Fruit fly (Drosophila melanogaster) whole organism, embryonic: ENCODE data around the gene Utx.

Source experiments
- Asciz ChIP-seq: fragments of 200-800 bp; sonication (Bioruptor generic); optimal IDR thresholded peaks from 2 replicates; lab custom pipeline; 2017; ENCODE audit warnings: missing biosample characterization, mild to moderate bottlenecking, missing genetic modification characterization, missing genetic modification reagents
- Bdp1 ChIP-seq: fragments of 200-800 bp; sonication (Bioruptor generic); optimal IDR thresholded peaks from 3 replicates; lab custom pipeline; 2016; ENCODE audit warnings: missing biosample characterization, missing genetic modification characterization
- CG10209 ChIP-seq: fragments of 200-800 bp; sonication (Bioruptor generic); optimal IDR thresholded peaks from 3 replicates; lab custom pipeline; 2017; ENCODE audit warnings: missing biosample characterization, mild to moderate bottlenecking, missing genetic modification characterization, missing genetic modification reagents
- CG10274 ChIP-seq: fragments of 200-800 bp; sonication (Bioruptor generic); optimal IDR thresholded peaks from 3 replicates; lab custom pipeline; 2017; ENCODE audit warnings: missing biosample characterization, mild to moderate bottlenecking, missing genetic modification characterization
- CG12391 ChIP-seq: fragments of 200-800 bp; sonication (Bioruptor generic); optimal IDR thresholded peaks from 3 replicates; lab custom pipeline; 2018; ENCODE audit warnings: missing biosample characterization, mild to moderate bottlenecking, missing genetic modification characterization, moderate library complexity
- CG14050 ChIP-seq: fragments of 200-800 bp; sonication (Bioruptor generic); IDR thresholded peaks from 3 replicates; pipeline ENCODE4 v1.3.6; 2022; ENCODE audit warnings: missing biosample characterization, missing genetic modification characterization
- CG14965 ChIP-seq: fragments of 200-800 bp; sonication (Bioruptor generic); optimal IDR thresholded peaks from 2 replicates; lab custom pipeline; 2016; ENCODE audit warnings: missing biosample characterization, missing genetic modification characterization, borderline replicate concordance
- CG15011 ChIP-seq: fragments of 200-800 bp; sonication (Bioruptor generic); optimal IDR thresholded peaks from 3 replicates; lab custom pipeline; 2018; ENCODE audit warnings: missing biosample characterization, mild to moderate bottlenecking, missing genetic modification characterization
- CG17361 ChIP-seq: fragments of 200-800 bp; sonication (Bioruptor generic); IDR thresholded peaks from 3 replicates; pipeline ENCODE4 v1.3.6; 2022; ENCODE audit warnings: missing biosample characterization, missing genetic modification characterization
- CG17829 ChIP-seq: fragments of 200-800 bp; optimal IDR thresholded peaks from 2 replicates; lab custom pipeline; 2019; ENCODE audit warnings: missing biosample characterization, mild to moderate bottlenecking, missing genetic modification characterization, moderate library complexity
- CG2129 ChIP-seq: fragments of 200-800 bp; sonication (Bioruptor generic); IDR thresholded peaks from 2 replicates; pipeline ENCODE4 v1.3.6; 2022; ENCODE audit warnings: missing biosample characterization, missing genetic modification characterization; ENCODE audit not compliant: partially characterized antibody
- CG31365 ChIP-seq: fragments of 200-800 bp; sonication (Bioruptor generic); optimal IDR thresholded peaks from 2 replicates; lab custom pipeline; 2018; ENCODE audit warnings: missing biosample characterization, mild to moderate bottlenecking, missing genetic modification characterization
- CG3163 ChIP-seq: fragments of 200-800 bp; sonication (Bioruptor generic); optimal IDR thresholded peaks from 3 replicates; lab custom pipeline; 2016; ENCODE audit warnings: missing biosample characterization, missing genetic modification characterization
- CG32767 ChIP-seq: fragments of 200-800 bp; sonication (Bioruptor generic); IDR thresholded peaks from 2 replicates; pipeline ENCODE4 v1.3.6; 2022; ENCODE audit warnings: missing biosample characterization, missing genetic modification characterization
- CG3995 ChIP-seq: fragments of 200-800 bp; sonication (Bioruptor generic); optimal IDR thresholded peaks from 3 replicates; lab custom pipeline; 2016; ENCODE audit warnings: missing biosample characterization, missing genetic modification characterization
- CG43689 ChIP-seq: fragments of 200-800 bp; sonication (Bioruptor generic); IDR thresholded peaks from 2 replicates; pipeline ENCODE4 v1.3.6; 2022; ENCODE audit warnings: missing biosample characterization, missing genetic modification characterization
- CG7745 ChIP-seq: fragments of 200-800 bp; sonication (Bioruptor generic); optimal IDR thresholded peaks from 2 replicates; lab custom pipeline; 2018; ENCODE audit warnings: missing biosample characterization, mild to moderate bottlenecking, missing genetic modification characterization, moderate library complexity
- CG7839 ChIP-seq: fragments of 200-800 bp; sonication (Bioruptor generic); optimal IDR thresholded peaks from 3 replicates; lab custom pipeline; 2018; ENCODE audit warnings: missing biosample characterization, mild to moderate bottlenecking, missing genetic modification characterization, moderate library complexity
- CG8089 ChIP-seq: fragments of 200-800 bp; sonication (Bioruptor generic); optimal IDR thresholded peaks from 3 replicates; lab custom pipeline; 2016; ENCODE audit warnings: missing biosample characterization, missing genetic modification characterization
- CG9727 ChIP-seq: fragments of 200-800 bp; sonication (Bioruptor generic); optimal IDR thresholded peaks from 3 replicates; lab custom pipeline; 2017; ENCODE audit warnings: missing biosample characterization, mild to moderate bottlenecking, missing genetic modification characterization
- Chrac-16 ChIP-seq: fragments of 200-800 bp; sonication (Bioruptor generic); optimal IDR thresholded peaks from 3 replicates; lab custom pipeline; 2016; ENCODE audit warnings: missing biosample characterization, missing genetic modification characterization
- Dfd ChIP-seq, 2 experiments: fragments of >200 bp; optimal IDR thresholded peaks; 2 replicates each; lab custom pipeline; 2017; ENCODE audit warnings: missing biosample characterization in 2 of 2, missing genetic modification characterization in 2 of 2
- Dip3 ChIP-seq: fragments of 200-800 bp; sonication (Bioruptor generic); optimal IDR thresholded peaks from 3 replicates; lab custom pipeline; 2016; ENCODE audit warnings: missing biosample characterization, missing genetic modification characterization
- Doc3 ChIP-seq: fragments of 200-800 bp; sonication (Bioruptor generic); IDR thresholded peaks from 3 replicates; pipeline ENCODE4 v1.3.6; 2022; ENCODE audit warnings: missing biosample characterization, missing genetic modification characterization; ENCODE audit not compliant: partially characterized antibody
- E2f1 ChIP-seq: fragments of 200-800 bp; sonication (Bioruptor generic); IDR thresholded peaks from 2 replicates; pipeline ENCODE4 v1.3.6; 2022; ENCODE audit warnings: missing biosample characterization, missing genetic modification characterization
- HLH54F ChIP-seq: fragments of 200-800 bp; sonication (Bioruptor generic); optimal IDR thresholded peaks from 3 replicates; lab custom pipeline; 2016; ENCODE audit warnings: missing biosample characterization, missing genetic modification characterization
- Mrtf ChIP-seq: fragments of 200-800 bp; sonication (Bioruptor generic); IDR thresholded peaks from 3 replicates; pipeline ENCODE4 v1.3.6; 2022; ENCODE audit warnings: missing biosample characterization, missing genetic modification characterization
- Oaz ChIP-seq: fragments of 200-800 bp; sonication (Bioruptor generic); IDR thresholded peaks from 2 replicates; pipeline ENCODE4 v1.3.6; 2022; ENCODE audit warnings: missing biosample characterization, missing genetic modification characterization
- Scr ChIP-seq: fragments of 200-800 bp; sonication (Bioruptor generic); IDR thresholded peaks from 2 replicates; pipeline ENCODE4 v1.3.6; 2022; ENCODE audit warnings: missing biosample characterization, missing genetic modification characterization; ENCODE audit not compliant: partially characterized antibody
- Sin3A ChIP-seq: fragments of >200 bp; optimal IDR thresholded peaks from 2 replicates; lab custom pipeline; 2018
- Sox100B ChIP-seq: fragments of 200-800 bp; sonication (Bioruptor generic); optimal IDR thresholded peaks from 3 replicates; lab custom pipeline; 2018; ENCODE audit warnings: missing biosample characterization, mild to moderate bottlenecking, missing genetic modification characterization
- Trl ChIP-seq, 3 experiments: fragments of >200 bp in 2 of 3; fragments of 200-800 bp in 1 of 3; sonication (Bioruptor generic) in 1 of 3; optimal IDR thresholded peaks; 2 replicates in 1 of 3; 3 replicates in 2 of 3; lab custom pipeline; 2016 to 2017; ENCODE audit warnings: missing biosample characterization in 1 of 3, missing genetic modification characterization in 1 of 3
- Xbp1 ChIP-seq: fragments of 200-800 bp; sonication (Bioruptor generic); optimal IDR thresholded peaks from 3 replicates; lab custom pipeline; 2016; ENCODE audit warnings: missing biosample characterization, mild to moderate bottlenecking, missing genetic modification characterization
- ase ChIP-seq: fragments of 200-800 bp; sonication (Bioruptor generic); IDR thresholded peaks from 3 replicates; pipeline ENCODE4 v1.3.6; 2022; ENCODE audit warnings: missing biosample characterization, missing genetic modification characterization
- cad ChIP-seq: fragments of >200 bp; optimal IDR thresholded peaks from 2 replicates; lab custom pipeline; 2017; ENCODE audit warnings: missing biosample characterization, missing genetic modification characterization
- ci ChIP-seq: fragments of 200-800 bp; sonication (Bioruptor generic); IDR thresholded peaks from 3 replicates; pipeline ENCODE4 v1.3.6; 2022; ENCODE audit warnings: missing biosample characterization, missing genetic modification characterization
- en ChIP-seq: fragments of 200-800 bp; sonication (Bioruptor generic); optimal IDR thresholded peaks from 2 replicates; lab custom pipeline; 2016; ENCODE audit warnings: missing biosample characterization, missing genetic modification characterization
- gro ChIP-seq: fragments of 200-800 bp; sonication (Bioruptor generic); optimal IDR thresholded peaks from 2 replicates; lab custom pipeline; 2016; ENCODE audit warnings: missing biosample characterization, missing genetic modification characterization
- inv ChIP-seq: fragments of 200-800 bp; sonication (Bioruptor generic); IDR thresholded peaks from 2 replicates; pipeline ENCODE4 v1.3.6; 2022; ENCODE audit warnings: missing biosample characterization, missing genetic modification characterization; ENCODE audit not compliant: partially characterized antibody
- jumu ChIP-seq: fragments of 200-800 bp; sonication (Bioruptor generic); optimal IDR thresholded peaks from 3 replicates; lab custom pipeline; 2016; ENCODE audit warnings: missing biosample characterization, missing genetic modification characterization
- knrl ChIP-seq: fragments of 200-800 bp; sonication (Bioruptor generic); IDR thresholded peaks from 3 replicates; pipeline ENCODE4 v1.3.6; 2022; ENCODE audit warnings: missing biosample characterization, missing genetic modification characterization; ENCODE audit not compliant: partially characterized antibody
- mirr ChIP-seq: fragments of 200-800 bp; sonication (Bioruptor generic); optimal IDR thresholded peaks from 3 replicates; lab custom pipeline; 2018; ENCODE audit warnings: missing biosample characterization, mild to moderate bottlenecking, missing genetic modification characterization
- p53 ChIP-seq: fragments of 200-800 bp; sonication (Bioruptor generic); optimal IDR thresholded peaks from 2 replicates; lab custom pipeline; 2016; ENCODE audit warnings: missing biosample characterization, missing genetic modification characterization
- pfk ChIP-seq: fragments of 200-800 bp; sonication (Bioruptor generic); optimal IDR thresholded peaks from 2 replicates; lab custom pipeline; 2018; ENCODE audit warnings: missing biosample characterization, mild to moderate bottlenecking, missing genetic modification characterization, moderate library complexity
- salm ChIP-seq: fragments of 200-800 bp; sonication (Bioruptor generic); optimal IDR thresholded peaks from 2 replicates; lab custom pipeline; 2018; ENCODE audit warnings: missing biosample characterization, mild to moderate bottlenecking, missing genetic modification characterization
- shn ChIP-seq: fragments of 200-800 bp; sonication (Bioruptor generic); optimal IDR thresholded peaks from 3 replicates; lab custom pipeline; 2016; ENCODE audit warnings: missing biosample characterization, missing genetic modification characterization
- sim ChIP-seq: fragments of 200-800 bp; sonication (Bioruptor generic); IDR thresholded peaks from 2 replicates; pipeline ENCODE4 v1.3.6; 2022; ENCODE audit warnings: missing biosample characterization, missing genetic modification characterization
- stwl ChIP-seq: fragments of 200-800 bp; sonication (Bioruptor generic); optimal IDR thresholded peaks from 3 replicates; lab custom pipeline; 2018; ENCODE audit warnings: missing biosample characterization, mild to moderate bottlenecking, missing genetic modification characterization, moderate library complexity
- tgo ChIP-seq: fragments of 200-800 bp; sonication (Bioruptor generic); IDR thresholded peaks from 3 replicates; pipeline ENCODE4 v1.3.6; 2022; ENCODE audit warnings: missing biosample characterization, missing genetic modification characterization
- trh ChIP-seq: fragments of 200-800 bp; sonication (Bioruptor generic); optimal IDR thresholded peaks from 2 replicates; lab custom pipeline; 2016; ENCODE audit warnings: missing biosample characterization, missing genetic modification characterization
- tup ChIP-seq: fragments of 200-800 bp; sonication (Bioruptor generic); optimal IDR thresholded peaks from 2 replicates; lab custom pipeline; 2016; ENCODE audit warnings: missing biosample characterization, mild to moderate bottlenecking, missing genetic modification characterization, moderate library complexity
- zfh1 ChIP-seq: fragments of 200-800 bp; sonication (Bioruptor generic); IDR thresholded peaks from 3 replicates; pipeline ENCODE4 v1.3.6; 2022; ENCODE audit warnings: missing biosample characterization, missing genetic modification characterization

Gene Utx

DNA sequence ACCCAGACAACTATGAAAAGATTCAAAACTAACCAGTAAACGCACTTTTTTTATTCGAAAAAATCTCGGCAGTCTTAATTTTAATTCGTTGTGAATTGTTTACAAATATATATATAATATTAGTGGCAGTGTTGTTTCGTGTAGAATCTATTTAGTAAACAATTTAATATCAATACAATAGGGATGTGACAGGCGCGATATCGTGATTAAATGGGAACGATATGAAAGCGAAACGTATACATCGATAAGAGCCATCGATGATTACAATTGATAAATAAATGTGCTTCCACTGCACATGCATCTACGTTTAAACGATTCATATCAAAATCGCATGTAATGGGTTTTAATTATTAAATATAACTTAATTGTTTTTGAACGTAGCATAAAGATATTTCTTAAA, 1.2 kb downstream of the Utx start (continued):
- TF ChIP-seq CG9727 (GFP tag; lab: Kevin White, UChicago): no peak
- TF ChIP-seq CG17829 (tag; lab: Kevin White, UChicago): no peak
- no peak for TF ChIP-seq shn (GFP tag; lab: Kevin White, UChicago)
- TF ChIP-seq CG43689 (GFP tag; lab: Robert Waterston, UW): no peak
- no peak for TF ChIP-seq CG14050 (GFP tag; lab: Robert Waterston, UW)
- peak; percentile 68 for TF ChIP-seq Doc3 (GFP tag; lab: Robert Waterston, UW)
- TF ChIP-seq CG14965 (GFP tag; lab: Kevin White, UChicago): no peak
- no peak for TF ChIP-seq Dip3 (GFP tag; lab: Kevin White, UChicago)
- no peak for TF ChIP-seq Sin3A
- no peak for TF ChIP-seq CG32767 (GFP tag; lab: Robert Waterston, UW)
- TF ChIP-seq CG7839 (tag; lab: Kevin White, UChicago): no peak
- TF ChIP-seq p53 (GFP tag; lab: Kevin White, UChicago): no peak
- no peak for TF ChIP-seq CG7745 (tag; lab: Kevin White, UChicago)
- TF ChIP-seq CG8089 (GFP tag; lab: Kevin White, UChicago): no peak
- TF ChIP-seq Mrtf (GFP tag; lab: Robert Waterston, UW): no peak
- peak; percentile 64; the same call in 1 of the 2 replicates for TF ChIP-seq CG2129 (GFP tag; lab: Robert Waterston, UW)
- TF ChIP-seq CG3163 (GFP tag; lab: Kevin White, UChicago): no peak
- TF ChIP-seq CG10274 (GFP tag; lab: Kevin White, UChicago): no peak
- peak; percentile 91 for TF ChIP-seq pfk (GFP tag; lab: Kevin White, UChicago)
- no peak for TF ChIP-seq Xbp1
- no peak for TF ChIP-seq Chrac-16
- no peak for TF ChIP-seq Oaz (GFP tag; lab: Robert Waterston, UW)
- TF ChIP-seq gro (GFP tag; lab: Kevin White, UChicago): no peak
- TF ChIP-seq zfh1 (GFP tag; lab: Robert Waterston, UW): 0 out of 3 replicates have a peak, but pooled peaks have one; percentile 12
- no peak for TF ChIP-seq tgo (GFP tag; lab: Robert Waterston, UW)
- no peak for TF ChIP-seq Bdp1 (GFP tag; lab: Kevin White, UChicago)
- no peak for TF ChIP-seq salm (tag; lab: Kevin White, UChicago)
- TF ChIP-seq tup: no peak
- no peak for TF ChIP-seq sim
- peak; percentile 93 for TF ChIP-seq inv (GFP tag; lab: Robert Waterston, UW)
- no peak for TF ChIP-seq CG15011
- TF ChIP-seq CG3995: peak; percentile 90
- no peak for TF ChIP-seq Sox100B (GFP tag; lab: Kevin White, UChicago)
- no peak for TF ChIP-seq CG10209 (GFP tag; lab: Kevin White, UChicago)
- TF ChIP-seq trh: no peak
- no peak for TF ChIP-seq Dfd (GFP tag; optimal IDR thresholded peaks at IDR 0.05; lab: Kevin White, UChicago)
- TF ChIP-seq CG31365 (tag; lab: Kevin White, UChicago): no peak
- no peak for TF ChIP-seq ci (GFP tag; lab: Robert Waterston, UW)
- no peak for TF ChIP-seq en
- no peak for TF ChIP-seq ase (GFP tag; lab: Robert Waterston, UW)
- peak; percentile 92 for TF ChIP-seq knrl
- TF ChIP-seq CG12391 (tag; lab: Kevin White, UChicago): no peak
- no peak for TF ChIP-seq mirr (GFP tag; lab: Kevin White, UChicago)
- no peak for TF ChIP-seq Trl (optimal IDR thresholded peaks at IDR 0.05; lab: Kevin White, UChicago)
- no peak for TF ChIP-seq Trl (GFP tag; optimal IDR thresholded peaks at IDR 0.05; lab: Kevin White, UChicago)
- no peak for TF ChIP-seq Asciz (GFP tag; lab: Kevin White, UChicago)
- TF ChIP-seq cad (GFP tag; lab: Kevin White, UChicago): no peak
- TF ChIP-seq E2f1: no peak
- TF ChIP-seq HLH54F (GFP tag; lab: Kevin White, UChicago): no peak
- peak; percentile 89 for TF ChIP-seq Scr (GFP tag; lab: Robert Waterston, UW)
- peak; percentile 59 for TF ChIP-seq stwl
- no peak for TF ChIP-seq CG17361
- TF ChIP-seq jumu (GFP tag; lab: Kevin White, UChicago): no peak
